Worm (Caenorhabditis elegans) whole organism, L4 larva: Measurements from ENCODE around the gene srx-21.
A peak's percentile ranks its signal among the peaks of the same experiment; 100 is the strongest.

Source experiments
- F10B5.3 ChIP-seq: sonication (generic microtip); optimal IDR thresholded peaks from 2 replicates; lab custom pipeline; 2016; ENCODE audit warnings: mild to moderate bottlenecking, missing genetic modification characterization, missing compliant biosample characterization
- F26F4.8 ChIP-seq: fragments of 200-800 bp; sonication (Bioruptor generic); conservative IDR thresholded peaks from 2 replicates; pipeline ENCODE4 v1.3.6; 2022; ENCODE audit warnings: missing genetic modification characterization, missing compliant biosample characterization
- F37D6.2 ChIP-seq: sonication (generic microtip); optimal IDR thresholded peaks from 2 replicates; lab custom pipeline; 2016; ENCODE audit warnings: mild to moderate bottlenecking, missing genetic modification characterization, missing compliant biosample characterization
- R02D3.7 ChIP-seq: fragments of 150-350 bp; sonication (generic microtip); optimal IDR thresholded peaks from 3 replicates; lab custom pipeline; 2014; ENCODE audit warnings: missing biosample characterization, missing genetic modification characterization
- T20F7.1 ChIP-seq: fragments of 200-800 bp; sonication (Bioruptor generic); optimal IDR thresholded peaks from 2 replicates; lab custom pipeline; 2018; ENCODE audit warnings: mild to moderate bottlenecking, missing genetic modification characterization, missing compliant biosample characterization
- T26A8.4 ChIP-seq: fragments of 200-800 bp; sonication (Bioruptor generic); IDR thresholded peaks from 2 replicates; pipeline ENCODE4 v1.3.6; 2022; ENCODE audit warnings: missing genetic modification characterization, missing compliant biosample characterization
- Y48G9A.11 ChIP-seq: fragments of 200-800 bp; sonication (Bioruptor generic); IDR thresholded peaks from 2 replicates; pipeline ENCODE4 v1.3.6; 2022; ENCODE audit warnings: missing genetic modification reagents, missing genetic modification characterization, missing compliant biosample characterization
- Y75B8A.6 ChIP-seq: fragments of 200-800 bp; sonication (Bioruptor generic); IDR thresholded peaks from 2 replicates; pipeline ENCODE4 v1.3.6; 2022; ENCODE audit warnings: missing genetic modification reagents, missing genetic modification characterization, missing compliant biosample characterization
- ZK546.5 ChIP-seq, 2 experiments: sonication (generic microtip); optimal IDR thresholded peaks; 2 replicates each; lab custom pipeline; 2017; ENCODE audit warnings: missing biosample characterization in 2 of 2, missing genetic modification characterization in 2 of 2
- aha-1 ChIP-seq: fragments of 150-350 bp; peaks from one replicate; lab custom pipeline; 2014; ENCODE audit warnings: missing biosample characterization, missing genetic modification characterization
- ceh-28 ChIP-seq: fragments of 150-350 bp; optimal IDR thresholded peaks from 2 replicates; lab custom pipeline; 2014; ENCODE audit warnings: missing biosample characterization, missing genetic modification reagents, missing genetic modification characterization
- ceh-32 ChIP-seq: sonication (generic microtip); optimal IDR thresholded peaks from 2 replicates; lab custom pipeline; 2016; ENCODE audit warnings: mild to moderate bottlenecking, missing genetic modification characterization, missing compliant biosample characterization; ENCODE audit not compliant: poor library complexity
- ceh-44 ChIP-seq: fragments of 200-800 bp; sonication (Bioruptor generic); IDR thresholded peaks from 2 replicates; pipeline ENCODE4 v1.3.6; 2022; ENCODE audit warnings: missing genetic modification reagents, missing genetic modification characterization, missing compliant biosample characterization
- ceh-82 ChIP-seq: sonication (generic microtip); optimal IDR thresholded peaks from 2 replicates; lab custom pipeline; 2017; ENCODE audit warnings: missing biosample characterization, missing genetic modification characterization
- ces-1 ChIP-seq: fragments of 150-350 bp; sonication (generic microtip); optimal IDR thresholded peaks from 4 replicates; lab custom pipeline; 2014; ENCODE audit warnings: missing biosample characterization, missing genetic modification reagents, missing genetic modification characterization
- ctbp-1 ChIP-seq: fragments of 200-800 bp; sonication (Bioruptor generic); IDR thresholded peaks from 2 replicates; pipeline ENCODE4 v1.3.6; 2022; ENCODE audit warnings: missing genetic modification reagents, missing genetic modification characterization, missing compliant biosample characterization
- daf-19 ChIP-seq: fragments of 200-800 bp; sonication (Bioruptor generic); conservative IDR thresholded peaks from 2 replicates; pipeline ENCODE4 v1.3.6; 2022; ENCODE audit warnings: missing genetic modification characterization, missing compliant biosample characterization
- daf-8 ChIP-seq: fragments of 200-800 bp; sonication (Bioruptor generic); IDR thresholded peaks from 2 replicates; pipeline ENCODE4 v1.3.6; 2022; ENCODE audit warnings: missing genetic modification characterization, missing compliant biosample characterization
- dmd-9 ChIP-seq: fragments of 200-800 bp; sonication (Bioruptor generic); IDR thresholded peaks from 2 replicates; pipeline ENCODE4 v1.3.6; 2022; ENCODE audit warnings: missing genetic modification reagents, missing genetic modification characterization, missing compliant biosample characterization
- duxl-1 ChIP-seq: sonication (generic microtip); optimal IDR thresholded peaks from 2 replicates; lab custom pipeline; 2016; ENCODE audit warnings: mild to moderate bottlenecking, missing genetic modification characterization, moderate library complexity, missing compliant biosample characterization; ENCODE audit not compliant: poor library complexity
- egl-27 ChIP-seq: sonication (generic microtip); optimal IDR thresholded peaks from 3 replicates; lab custom pipeline; 2017; ENCODE audit warnings: missing biosample characterization, missing genetic modification reagents, missing genetic modification characterization
- fkh-10 ChIP-seq: fragments of 150-350 bp; optimal IDR thresholded peaks from 2 replicates; lab custom pipeline; 2014; ENCODE audit warnings: missing biosample characterization, missing genetic modification reagents, missing genetic modification characterization
- gei-8 ChIP-seq: fragments of 200-800 bp; sonication (Bioruptor generic); optimal IDR thresholded peaks from 2 replicates; lab custom pipeline; 2018; ENCODE audit warnings: mild to moderate bottlenecking, missing genetic modification characterization, missing compliant biosample characterization
- hif-1 ChIP-seq, 2 experiments: sonication (generic microtip); optimal IDR thresholded peaks; 2 replicates each; lab custom pipeline; 2016 to 2017; ENCODE audit warnings: missing compliant biosample characterization in 2 of 2, missing genetic modification characterization in 2 of 2, missing genetic modification reagents in 2 of 2, missing genotype in 2 of 2, mild to moderate bottlenecking in 1 of 2
- hmg-1.1 ChIP-seq: fragments of 200-800 bp; sonication (Bioruptor generic); IDR thresholded peaks from 2 replicates; pipeline ENCODE4 v1.3.6; 2022; ENCODE audit warnings: missing genetic modification reagents, missing genetic modification characterization, missing compliant biosample characterization
- lin-15B ChIP-seq: fragments of 150-350 bp; sonication (generic microtip); optimal IDR thresholded peaks from 3 replicates; lab custom pipeline; 2014; ENCODE audit warnings: missing biosample characterization, missing genetic modification characterization
- lin-29 ChIP-seq: fragments of 200-800 bp; sonication (Bioruptor generic); IDR thresholded peaks from 2 replicates; pipeline ENCODE4 v1.3.6; 2022; ENCODE audit warnings: missing genetic modification reagents, missing genetic modification characterization, missing compliant biosample characterization
- lin-38 ChIP-seq: fragments of 200-800 bp; sonication (Bioruptor generic); IDR thresholded peaks from 2 replicates; pipeline ENCODE4 v1.3.6; 2022; ENCODE audit warnings: missing genetic modification reagents, missing genetic modification characterization, missing compliant biosample characterization
- lir-3 ChIP-seq: sonication (generic microtip); optimal IDR thresholded peaks from 2 replicates; lab custom pipeline; 2016; ENCODE audit warnings: mild to moderate bottlenecking, missing genetic modification characterization, missing compliant biosample characterization
- madf-5 ChIP-seq, 2 experiments: fragments of 200-800 bp; sonication (Bioruptor generic); IDR thresholded peaks; 2 replicates each; pipeline ENCODE4 v1.3.6; 2022; ENCODE audit warnings: missing compliant biosample characterization in 2 of 2, missing genetic modification characterization in 2 of 2
- mes-2 ChIP-seq: sonication (generic microtip); optimal IDR thresholded peaks from 2 replicates; lab custom pipeline; 2016; ENCODE audit warnings: missing genotype, mild to moderate bottlenecking, missing genetic modification characterization, missing compliant biosample characterization; ENCODE audit not compliant: poor library complexity, severe bottlenecking
- mxl-2 ChIP-seq: fragments of 200-800 bp; sonication (Bioruptor generic); conservative IDR thresholded peaks from 2 replicates; pipeline ENCODE4 v1.3.6; 2022; ENCODE audit warnings: missing genetic modification reagents, missing genetic modification characterization, missing compliant biosample characterization
- mxl-3 ChIP-seq: fragments of 200-800 bp; sonication (Bioruptor generic); optimal IDR thresholded peaks from 2 replicates; lab custom pipeline; 2018; ENCODE audit warnings: mild to moderate bottlenecking, missing genetic modification characterization, missing compliant biosample characterization
- nhr-102 ChIP-seq: sonication (generic microtip); optimal IDR thresholded peaks from 2 replicates; lab custom pipeline; 2016; ENCODE audit warnings: mild to moderate bottlenecking, missing genetic modification characterization, moderate library complexity, missing compliant biosample characterization
- nhr-25 ChIP-seq: sonication (generic microtip); optimal IDR thresholded peaks from 2 replicates; lab custom pipeline; 2017; ENCODE audit warnings: missing genetic modification characterization, mild to moderate bottlenecking, missing compliant biosample characterization, antibody characterized with exemption, moderate library complexity, borderline replicate concordance; ENCODE audit not compliant: insufficient read depth
- nhr-28 ChIP-seq: fragments of 150-350 bp; optimal IDR thresholded peaks from 2 replicates; lab custom pipeline; 2014; ENCODE audit warnings: missing biosample characterization, missing genetic modification characterization
- nhr-48 ChIP-seq: sonication (generic microtip); optimal IDR thresholded peaks from 2 replicates; lab custom pipeline; 2016; ENCODE audit warnings: mild to moderate bottlenecking, missing genetic modification characterization, missing compliant biosample characterization
- pqm-1 ChIP-seq: sonication (generic microtip); optimal IDR thresholded peaks from 2 replicates; lab custom pipeline; 2017; ENCODE audit warnings: missing biosample characterization, missing genetic modification characterization
- rbr-2 ChIP-seq: sonication (generic microtip); optimal IDR thresholded peaks from 2 replicates; lab custom pipeline; 2016; ENCODE audit warnings: missing genotype, missing genetic modification characterization, missing compliant biosample characterization
- sdz-12 ChIP-seq: fragments of 200-800 bp; sonication (Bioruptor generic); optimal IDR thresholded peaks from 2 replicates; lab custom pipeline; 2018; ENCODE audit warnings: mild to moderate bottlenecking, missing genetic modification characterization, missing compliant biosample characterization
- skn-1 ChIP-seq: fragments of 150-350 bp; optimal IDR thresholded peaks from 2 replicates; lab custom pipeline; 2014; ENCODE audit warnings: missing biosample characterization, missing genetic modification characterization
- tag-97 ChIP-seq: fragments of 200-800 bp; sonication (Bioruptor generic); IDR thresholded peaks from 2 replicates; pipeline ENCODE4 v1.3.6; 2022; ENCODE audit warnings: missing genetic modification characterization, missing compliant biosample characterization
- tra-1 ChIP-seq: fragments of 200-800 bp; sonication (Bioruptor generic); IDR thresholded peaks from 2 replicates; pipeline ENCODE4 v1.3.6; 2022; ENCODE audit warnings: missing genetic modification reagents, missing genetic modification characterization, missing compliant biosample characterization
- unc-130 ChIP-seq: sonication (generic microtip); optimal IDR thresholded peaks from 2 replicates; lab custom pipeline; 2016; ENCODE audit warnings: missing genetic modification reagents, missing genetic modification characterization, missing compliant biosample characterization
- zag-1 ChIP-seq: fragments of 150-350 bp; optimal IDR thresholded peaks from 2 replicates; lab custom pipeline; 2014; ENCODE audit warnings: missing biosample characterization, missing genetic modification characterization
- zip-11 ChIP-seq: fragments of 200-800 bp; sonication (Bioruptor generic); IDR thresholded peaks from 2 replicates; pipeline ENCODE4 v1.3.6; 2022; ENCODE audit warnings: missing genetic modification characterization, missing compliant biosample characterization
- zip-2 ChIP-seq: fragments of 150-350 bp; optimal IDR thresholded peaks from 2 replicates; lab custom pipeline; 2014; ENCODE audit warnings: missing biosample characterization, missing genetic modification characterization
- ztf-11 ChIP-seq: fragments of 150-350 bp; optimal IDR thresholded peaks from 2 replicates; lab custom pipeline; 2014; ENCODE audit warnings: missing biosample characterization, missing genetic modification characterization

The srx-21 gene

DNA sequence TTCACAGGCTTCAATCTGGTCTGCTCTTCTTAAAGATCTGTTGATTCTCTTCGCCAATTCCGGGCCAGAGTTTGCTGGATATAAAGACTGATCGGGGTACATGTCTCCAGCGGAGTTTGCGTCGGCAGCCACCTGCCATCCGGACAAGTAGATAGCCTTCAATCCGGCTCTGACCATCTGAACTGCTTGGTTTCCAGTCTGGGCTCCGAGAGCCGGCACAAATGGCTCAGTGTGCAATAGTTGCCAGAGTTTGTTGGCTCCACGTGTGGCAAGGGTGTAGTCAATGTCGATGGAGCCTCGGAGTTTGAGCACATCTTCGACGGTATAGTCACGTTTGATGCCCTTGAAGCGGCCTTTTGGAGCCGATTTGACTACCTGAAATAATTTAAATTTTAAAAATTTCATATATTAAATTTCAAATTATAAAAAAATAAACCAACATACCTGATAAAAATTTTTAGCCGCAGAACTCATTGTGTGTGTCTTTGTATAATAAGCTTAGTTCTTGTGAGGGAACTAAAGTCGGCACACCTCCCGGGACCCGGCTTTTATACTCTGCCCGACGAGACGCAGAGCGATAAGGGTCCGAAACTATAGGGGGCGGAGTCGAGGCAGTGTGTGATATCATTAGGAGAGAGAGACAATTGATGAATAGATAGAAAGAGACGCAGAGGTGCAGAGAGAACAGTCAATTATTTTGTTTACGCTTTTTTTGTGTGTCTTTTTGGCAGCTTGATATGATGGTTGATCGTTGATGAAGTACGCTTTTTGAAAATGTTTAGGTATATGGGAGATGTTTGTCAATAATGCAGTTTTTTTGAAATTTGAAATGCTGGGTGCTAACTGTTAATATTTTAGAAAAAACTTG is 50.9 kb downstream of the srx-21 start, which contains the start of the genes icl-1 and srh-2 (continued):
- TF ChIP-seq nhr-25 (tag; lab: Kevin White, UChicago) (no peak), gei-8 (GFP tag; lab: Kevin White, UChicago) (no peak), ceh-44 (no peak), ctbp-1 (peak; percentile 6), fkh-10 (GFP tag; lab: Kevin White, UChicago) (no peak), tra-1 (no peak; the same call in 1 of the 2 replicates), sdz-12 (GFP tag; lab: Kevin White, UChicago) (peak; percentile 84), pqm-1 (tag; lab: Kevin White, UChicago) (no peak), dmd-9 (no peak), T20F7.1 (GFP tag; lab: Kevin White, UChicago) (peak; percentile 24), hmg-1.1 (GFP tag; lab: Robert Waterston, UW) (peak; percentile 42; the same call in 1 of the 2 replicates), lin-29 (GFP tag; lab: Robert Waterston, UW) (peak; percentile 38; the same call in 1 of the 2 replicates), zag-1 (tag; lab: Kevin White, UChicago) (no peak), rbr-2 (tag; lab: Kevin White, UChicago) (no peak), ZK546.5 (tag; optimal IDR thresholded peaks at IDR 0.05; lab: Kevin White, UChicago) (no peak), F37D6.2 (no peak), F26F4.8 (no peak), nhr-102 (tag; lab: Kevin White, UChicago) (peak; percentile 52), egl-27 (no peak), ceh-82 (tag; lab: Kevin White, UChicago) (no peak), unc-130 (no peak), daf-8 (GFP tag; lab: Robert Waterston, UW) (no peak), R02D3.7 (tag; lab: Kevin White, UChicago) (no peak), Y48G9A.11 (GFP tag; lab: Robert Waterston, UW) (no peak), ceh-32 (tag; lab: Kevin White, UChicago) (no peak), aha-1 (tag; lab: Kevin White, UChicago) (peak; percentile 90), F10B5.3 (tag; lab: Kevin White, UChicago) (no peak), mes-2 (peak; percentile 55), ztf-11 (tag; lab: Kevin White, UChicago) (no peak), ceh-28 (tag; lab: Kevin White, UChicago) (no peak), T26A8.4 (peak; percentile 91), madf-5 (GFP tag; IDR thresholded peaks at IDR 0.05; lab: Robert Waterston, UW) (0 out of 4 replicates have a peak, but pooled peaks of 1 of the 2 experiments have one; percentile 25), nhr-28 (tag; lab: Kevin White, UChicago) (peak; percentile 67), zip-11 (GFP tag; lab: Robert Waterston, UW) (0 out of 2 replicates have a peak, but pooled peaks have one; percentile 16), nhr-48 (tag; lab: Kevin White, UChicago) (peak; percentile 40), skn-1 (tag; lab: Kevin White, UChicago) (no peak), ces-1 (GFP tag; lab: Kevin White, UChicago) (no peak), lir-3 (tag; lab: Kevin White, UChicago) (no peak), tag-97 (GFP tag; lab: Robert Waterston, UW) (no peak), lin-38 (GFP tag; lab: Robert Waterston, UW) (no peak; the same call in 1 of the 2 replicates), zip-2 (tag; lab: Kevin White, UChicago) (no peak), lin-15B (tag; lab: Kevin White, UChicago) (no peak), daf-19 (peak; percentile 68; the same call in 1 of the 2 replicates), Y75B8A.6 (GFP tag; lab: Robert Waterston, UW) (no peak; the same call in 1 of the 2 replicates), duxl-1 (tag; lab: Kevin White, UChicago) (peak; percentile 65), mxl-3 (no peak), mxl-2 (GFP tag; lab: Robert Waterston, UW) (no peak), hif-1 (tag; optimal IDR thresholded peaks at IDR 0.05; lab: Kevin White, UChicago) (no peak)
